Fruit fly (Drosophila melanogaster): ENCODE results near the gene Tbc1d15-17.

Tbc1d15-17 gene

DNA sequence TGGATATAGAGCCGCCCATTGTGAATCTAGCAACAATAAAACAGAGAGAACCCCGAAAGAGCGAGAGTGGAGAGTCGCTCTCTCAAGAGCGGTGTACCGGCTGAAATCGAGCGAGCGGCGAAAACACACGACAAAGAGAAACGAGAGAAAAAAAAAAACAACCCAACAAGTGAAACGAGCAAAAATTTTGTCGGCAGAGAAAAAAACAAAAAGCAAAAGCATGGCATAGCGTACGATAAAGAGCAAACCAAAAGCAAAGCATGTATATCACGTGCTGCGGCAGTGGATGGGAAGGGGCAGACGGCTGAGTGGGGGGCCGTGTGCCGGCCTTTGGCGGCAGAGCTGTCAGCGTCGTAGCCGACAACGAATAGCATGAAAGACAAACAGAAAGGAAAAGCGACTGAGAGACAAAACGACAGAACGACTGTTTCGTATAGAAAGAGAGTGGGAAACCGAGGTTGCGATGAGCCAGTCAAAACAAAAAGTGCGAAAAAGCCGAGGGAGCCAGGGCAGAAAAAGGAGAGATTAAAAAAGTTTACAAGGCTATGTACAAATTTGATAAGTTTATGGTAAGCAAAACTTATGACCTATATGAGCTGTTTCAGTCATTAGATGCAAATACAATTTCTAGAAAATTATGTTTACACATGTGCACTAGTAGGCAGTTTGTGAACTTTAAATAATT is 39.8 kb downstream of the Tbc1d15-17 start (continued):
- TF ChIP-seq CG15011 (GFP tag; optimal IDR thresholded peaks at IDR 0.05) (no peak), bab2 (GFP tag; optimal IDR thresholded peaks at IDR 0.05) (no peak), Dfd (GFP tag; optimal IDR thresholded peaks at IDR 0.05) (no peak), zen (tag; optimal IDR thresholded peaks at IDR 0.05) (no peak), tup (GFP tag; optimal IDR thresholded peaks at IDR 0.05) (no peak), luna (GFP tag; optimal IDR thresholded peaks at IDR 0.05) (no peak), CG7271 (tag; optimal IDR thresholded peaks at IDR 0.05) (no peak), NfI (GFP tag; optimal IDR thresholded peaks at IDR 0.05) (no peak), lab (GFP tag; optimal IDR thresholded peaks at IDR 0.05) (peak; percentile 23), da (GFP tag; optimal IDR thresholded peaks at IDR 0.05) (no peak), pros (GFP tag; optimal IDR thresholded peaks at IDR 0.05) (peak; percentile 54), Stat92E (GFP tag; optimal IDR thresholded peaks at IDR 0.05) (peak in 1 of 3 experiments; percentile 46), onecut (GFP tag; IDR thresholded peaks at IDR 0.05) (peak; percentile 23)

- TF ChIP-seq CG14014 (GFP tag; IDR thresholded peaks at IDR 0.05): no peak
- no peak for TF ChIP-seq CG17385 (GFP tag; optimal IDR thresholded peaks at IDR 0.05)
- no peak for TF ChIP-seq wek (GFP tag; optimal IDR thresholded peaks at IDR 0.05)
- peak; percentile 60 for TF ChIP-seq cg (GFP tag; optimal IDR thresholded peaks at IDR 0.05)
- no peak for TF ChIP-seq CG6683 (GFP tag; optimal IDR thresholded peaks at IDR 0.05)
- no peak for TF ChIP-seq Doc2 (GFP tag; IDR thresholded peaks at IDR 0.05)
- TF ChIP-seq Camta (GFP tag; optimal IDR thresholded peaks at IDR 0.05): no peak
- no peak for TF ChIP-seq Max (GFP tag; optimal IDR thresholded peaks at IDR 0.05)
- peak; percentile 61; the same call in 1 of the 2 replicates for TF ChIP-seq rib (GFP tag; IDR thresholded peaks at IDR 0.05)
- TF ChIP-seq D (optimal IDR thresholded peaks at IDR 0.05): peak; percentile 28
- TF ChIP-seq D (GFP tag; optimal IDR thresholded peaks at IDR 0.05): no peak
- no peak for TF ChIP-seq shn (GFP tag; optimal IDR thresholded peaks at IDR 0.05)
- no peak for TF ChIP-seq Mes4 (GFP tag; optimal IDR thresholded peaks at IDR 0.05)
- no peak for TF ChIP-seq CG12942 (GFP tag; optimal IDR thresholded peaks at IDR 0.05)
- peak; percentile 70; the same call in 2 of the 4 replicates for TF ChIP-seq chinmo (GFP tag; IDR thresholded peaks at IDR 0.05; ENCODE audit: partially characterized antibody)
- TF ChIP-seq Elba2 (GFP tag; optimal IDR thresholded peaks at IDR 0.05): no peak
- peak; percentile 15 for TF ChIP-seq CG15479 (GFP tag; optimal IDR thresholded peaks at IDR 0.05)
- 0 out of 2 replicates have a peak, but pooled peaks have one; percentile 19 for TF ChIP-seq CG2129 (GFP tag; IDR thresholded peaks at IDR 0.05; ENCODE audit: partially characterized antibody)
- TF ChIP-seq CG34224 (GFP tag; IDR thresholded peaks at IDR 0.05; ENCODE audit: partially characterized antibody): peak; percentile 7; the same call in 1 of the 3 replicates
- no peak for TF ChIP-seq CG4282 (GFP tag; optimal IDR thresholded peaks at IDR 0.05)
- TF ChIP-seq CG10462 (GFP tag; optimal IDR thresholded peaks at IDR 0.05): no peak
- no peak for TF ChIP-seq CG14050 (GFP tag; IDR thresholded peaks at IDR 0.05)
- no peak for TF ChIP-seq CG4854 (GFP tag; optimal IDR thresholded peaks at IDR 0.05)
- no peak for TF ChIP-seq dmrt99B (tag; optimal IDR thresholded peaks at IDR 0.05)
- peak; percentile 16; the same call in 1 of the 2 replicates for TF ChIP-seq hbn (GFP tag; IDR thresholded peaks at IDR 0.05; ENCODE audit: partially characterized antibody)
- no peak for TF ChIP-seq TFAM (GFP tag; optimal IDR thresholded peaks at IDR 0.05)
- no peak for TF ChIP-seq CG8944 (GFP tag; optimal IDR thresholded peaks at IDR 0.05)
- TF ChIP-seq danr (GFP tag; IDR thresholded peaks at IDR 0.05): no peak
- TF ChIP-seq CG14441 (GFP tag; IDR thresholded peaks at IDR 0.05): no peak
- TF ChIP-seq pan (optimal IDR thresholded peaks at IDR 0.05): no peak
- no peak for TF ChIP-seq pan (GFP tag; optimal IDR thresholded peaks at IDR 0.05 in 1 of 2, IDR thresholded peaks at IDR 0.05 in 1 of 2)
- no peak for TF ChIP-seq CG10267 (tag; optimal IDR thresholded peaks at IDR 0.05)
- no peak for TF ChIP-seq CG12744 (GFP tag; optimal IDR thresholded peaks at IDR 0.05)
- no peak for TF ChIP-seq kni (GFP tag; optimal IDR thresholded peaks at IDR 0.05)
These were observed 40.5 kb downstream of the Tbc1d15-17 start for dm6 chr2L:247432-247831.
